Fruit fly (Drosophila melanogaster): ENCODE data around the gene Flo2.

- TF ChIP-seq psq (optimal IDR thresholded peaks at IDR 0.05) (no peak), ttk (optimal IDR thresholded peaks at IDR 0.05) (no peak), h (optimal IDR thresholded peaks at IDR 0.05) (no peak)
Measured at dm6 chrX:14896791-14897190, 57.6 kb downstream of the Flo2 start, which contains the start of gene CG9514.

Measured in Kc167 (cell line).